Fruit fly (Drosophila melanogaster): Measurements from ENCODE around the gene rst.

The rst gene

dm6 chrX:2927158-2927557, 46.5 kb downstream of the rst start, which contains the start of gene CG14424:
Gene CG14424 (minus strand): TSS chrX:2927258.
- no peak for TF ChIP-seq CG5204 (GFP tag; optimal IDR thresholded peaks at IDR 0.05)
- TF ChIP-seq Hr96 (GFP tag; optimal IDR thresholded peaks at IDR 0.05) = no peak
- no peak for TF ChIP-seq pad (GFP tag; optimal IDR thresholded peaks at IDR 0.05)
- TF ChIP-seq ovo (GFP tag; optimal IDR thresholded peaks at IDR 0.05) = no peak
- TF ChIP-seq Mnt (GFP tag; optimal IDR thresholded peaks at IDR 0.05) = no peak
- TF ChIP-seq bab1 (GFP tag; optimal IDR thresholded peaks at IDR 0.05) = no peak
- TF ChIP-seq cic (GFP tag; optimal IDR thresholded peaks at IDR 0.05) = no peak
- TF ChIP-seq CG7101 (tag; optimal IDR thresholded peaks at IDR 0.05) = no peak
- TF ChIP-seq CG33017 (tag; optimal IDR thresholded peaks at IDR 0.05) = no peak
- TF ChIP-seq cnc (optimal IDR thresholded peaks at IDR 0.05) = no peak
- no peak for TF ChIP-seq Clk (GFP tag; optimal IDR thresholded peaks at IDR 0.05)
- no peak for TF ChIP-seq kay (GFP tag; ENCODE audit: borderline replicate concordance)
- TF ChIP-seq CG12768 (GFP tag; optimal IDR thresholded peaks at IDR 0.05) = no peak
- no peak for TF ChIP-seq tj (GFP tag; optimal IDR thresholded peaks at IDR 0.05)
- no peak for TF ChIP-seq toe (GFP tag; optimal IDR thresholded peaks at IDR 0.05)
- TF ChIP-seq CG1620 (GFP tag; optimal IDR thresholded peaks at IDR 0.05) = no peak
- no peak for TF ChIP-seq Crg-1 (GFP tag; optimal IDR thresholded peaks at IDR 0.05)
- no peak for TF ChIP-seq CG14711 (tag; optimal IDR thresholded peaks at IDR 0.05)
- TF ChIP-seq CG7045 (GFP tag; optimal IDR thresholded peaks at IDR 0.05) = no peak
- TF ChIP-seq CG11617 (GFP tag; optimal IDR thresholded peaks at IDR 0.05) = no peak

dm6 chrX:2919742-2920141, 53.9 kb downstream of the rst start, which contains the start of gene CG3588:
Gene CG3588 (plus strand): TSS chrX:2919770.
- no peak for TF ChIP-seq Hr96 (GFP tag; optimal IDR thresholded peaks at IDR 0.05)
- no peak for TF ChIP-seq CG12768 (GFP tag; optimal IDR thresholded peaks at IDR 0.05)
- TF ChIP-seq cic (GFP tag; optimal IDR thresholded peaks at IDR 0.05) = no peak
- TF ChIP-seq kay (GFP tag; ENCODE audit: borderline replicate concordance) = no peak
- TF ChIP-seq CG1620 (GFP tag; optimal IDR thresholded peaks at IDR 0.05) = no peak
- no peak for TF ChIP-seq CG7101 (tag; optimal IDR thresholded peaks at IDR 0.05)
- TF ChIP-seq CG5204 (GFP tag; optimal IDR thresholded peaks at IDR 0.05) = no peak
- no peak for TF ChIP-seq CG14711 (tag; optimal IDR thresholded peaks at IDR 0.05)
- no peak for TF ChIP-seq Mnt (GFP tag; optimal IDR thresholded peaks at IDR 0.05)
- TF ChIP-seq Crg-1 (GFP tag; optimal IDR thresholded peaks at IDR 0.05) = no peak

- TF ChIP-seq tj (GFP tag; optimal IDR thresholded peaks at IDR 0.05) (no peak), CG7045 (GFP tag; optimal IDR thresholded peaks at IDR 0.05) (no peak), Clk (GFP tag; optimal IDR thresholded peaks at IDR 0.05) (no peak), Mnt (GFP tag; optimal IDR thresholded peaks at IDR 0.05) (no peak), Hr96 (GFP tag; optimal IDR thresholded peaks at IDR 0.05) (no peak), CG1620 (GFP tag; optimal IDR thresholded peaks at IDR 0.05) (no peak), CG5204 (GFP tag; optimal IDR thresholded peaks at IDR 0.05) (no peak), CG14711 (tag; optimal IDR thresholded peaks at IDR 0.05) (no peak), ovo (GFP tag; optimal IDR thresholded peaks at IDR 0.05) (no peak), Crg-1 (GFP tag; optimal IDR thresholded peaks at IDR 0.05) (no peak), toe (GFP tag; optimal IDR thresholded peaks at IDR 0.05) (no peak), pad (GFP tag; optimal IDR thresholded peaks at IDR 0.05) (no peak), CG12768 (GFP tag; optimal IDR thresholded peaks at IDR 0.05) (no peak), CG33017 (tag; optimal IDR thresholded peaks at IDR 0.05) (no peak)
Observed at dm6 chrX:2918551-2918950, 55.1 kb downstream of the rst start.

dm6 chrX:2915108-2915507, 58.5 kb downstream of the rst start:
- TF ChIP-seq kay (GFP tag; ENCODE audit: borderline replicate concordance) = no peak
- TF ChIP-seq cic (GFP tag; optimal IDR thresholded peaks at IDR 0.05) = no peak
- no peak for TF ChIP-seq CG7101 (tag; optimal IDR thresholded peaks at IDR 0.05)
- TF ChIP-seq CG33017 (tag; optimal IDR thresholded peaks at IDR 0.05) = no peak

dm6 chrX:2914091-2914490, 59.5 kb downstream of the rst start:
- TF ChIP-seq kay (GFP tag; ENCODE audit: borderline replicate concordance) (no peak), CG33017 (tag; optimal IDR thresholded peaks at IDR 0.05) (no peak), pad (GFP tag; optimal IDR thresholded peaks at IDR 0.05) (no peak), ovo (GFP tag; optimal IDR thresholded peaks at IDR 0.05) (no peak), CG1620 (GFP tag; optimal IDR thresholded peaks at IDR 0.05) (no peak), CG7101 (tag; optimal IDR thresholded peaks at IDR 0.05) (no peak), bab1 (GFP tag; optimal IDR thresholded peaks at IDR 0.05) (no peak), Crg-1 (GFP tag; optimal IDR thresholded peaks at IDR 0.05) (no peak), cnc (optimal IDR thresholded peaks at IDR 0.05) (no peak), Mnt (GFP tag; optimal IDR thresholded peaks at IDR 0.05) (no peak)

dm6 chrX:2912581-2912980, 61.1 kb downstream of the rst start:
- no peak for TF ChIP-seq cnc (optimal IDR thresholded peaks at IDR 0.05)
- no peak for TF ChIP-seq CG7101 (tag; optimal IDR thresholded peaks at IDR 0.05)
- no peak for TF ChIP-seq CG12768 (GFP tag; optimal IDR thresholded peaks at IDR 0.05)
- TF ChIP-seq ovo (GFP tag; optimal IDR thresholded peaks at IDR 0.05) = no peak
- TF ChIP-seq CG11617 (GFP tag; optimal IDR thresholded peaks at IDR 0.05) = no peak
- TF ChIP-seq CG33017 (tag; optimal IDR thresholded peaks at IDR 0.05) = no peak
- TF ChIP-seq CG14711 (tag; optimal IDR thresholded peaks at IDR 0.05) = no peak
- TF ChIP-seq Mnt (GFP tag; optimal IDR thresholded peaks at IDR 0.05) = no peak
- TF ChIP-seq CG5204 (GFP tag; optimal IDR thresholded peaks at IDR 0.05) = no peak
- no peak for TF ChIP-seq tj (GFP tag; optimal IDR thresholded peaks at IDR 0.05)
- no peak for TF ChIP-seq cic (GFP tag; optimal IDR thresholded peaks at IDR 0.05)

- no peak for TF ChIP-seq pad (GFP tag; optimal IDR thresholded peaks at IDR 0.05)
- TF ChIP-seq Clk (GFP tag; optimal IDR thresholded peaks at IDR 0.05) = no peak
- no peak for TF ChIP-seq CG1620 (GFP tag; optimal IDR thresholded peaks at IDR 0.05)
- no peak for TF ChIP-seq kay (GFP tag; ENCODE audit: borderline replicate concordance)
- TF ChIP-seq Hr96 (GFP tag; optimal IDR thresholded peaks at IDR 0.05) = no peak
- TF ChIP-seq CG11617 (GFP tag; optimal IDR thresholded peaks at IDR 0.05) = no peak
- no peak for TF ChIP-seq Mnt (GFP tag; optimal IDR thresholded peaks at IDR 0.05)
- no peak for TF ChIP-seq toe (GFP tag; optimal IDR thresholded peaks at IDR 0.05)
- no peak for TF ChIP-seq CG7045 (GFP tag; optimal IDR thresholded peaks at IDR 0.05)
- no peak for TF ChIP-seq bab1 (GFP tag; optimal IDR thresholded peaks at IDR 0.05)
- no peak for TF ChIP-seq CG33017 (tag; optimal IDR thresholded peaks at IDR 0.05)
- no peak for TF ChIP-seq cnc (optimal IDR thresholded peaks at IDR 0.05)
- no peak for TF ChIP-seq tj (GFP tag; optimal IDR thresholded peaks at IDR 0.05)
- TF ChIP-seq CG5204 (GFP tag; optimal IDR thresholded peaks at IDR 0.05) = no peak
Observed at dm6 chrX:2907105-2907694, 66.4 kb downstream of the rst start.
